Worm (Caenorhabditis elegans): ENCODE data around the gene ddx-46.

DNA sequence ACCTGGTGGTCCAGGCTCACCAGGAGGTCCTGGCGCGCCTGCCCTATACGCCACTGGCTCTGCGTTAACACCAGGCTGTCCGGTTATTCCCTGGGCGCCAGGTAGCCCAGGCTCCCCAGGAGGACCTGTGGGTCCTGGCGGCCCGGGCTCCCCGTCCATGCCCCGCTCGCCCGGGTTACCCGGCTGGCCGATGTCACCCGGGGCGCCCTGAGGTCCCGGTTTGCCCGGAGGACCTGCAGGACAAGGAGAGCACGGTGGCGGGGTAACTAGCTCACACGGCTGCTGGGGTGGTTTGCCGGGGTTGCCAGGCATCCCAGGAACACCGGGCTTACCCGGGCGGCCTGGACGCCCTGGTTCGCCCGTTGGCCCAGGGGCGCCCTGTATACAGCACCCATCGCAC lies 48.7 kb upstream of the ddx-46 start:
- no peak for TF ChIP-seq fkh-10 (GFP tag; optimal IDR thresholded peaks at IDR 0.05)
- no peak for TF ChIP-seq elt-2 (tag; optimal IDR thresholded peaks at IDR 0.05)
- no peak for TF ChIP-seq tbx-2 (tag; optimal IDR thresholded peaks at IDR 0.05)
- TF ChIP-seq ceh-28 (tag; optimal IDR thresholded peaks at IDR 0.05): no peak
- no peak for TF ChIP-seq egl-27 (tag; optimal IDR thresholded peaks at IDR 0.05)
- TF ChIP-seq ztf-11 (tag; optimal IDR thresholded peaks at IDR 0.05): no peak
- no peak for TF ChIP-seq mdl-1 (tag; optimal IDR thresholded peaks at IDR 0.05)
- no peak for TF ChIP-seq skn-1 (tag; optimal IDR thresholded peaks at IDR 0.05)
- TF ChIP-seq pha-4 (tag; optimal IDR thresholded peaks at IDR 0.05): no peak
- no peak for TF ChIP-seq lin-15B (tag; optimal IDR thresholded peaks at IDR 0.05)
- TF ChIP-seq ceh-16 (tag; optimal IDR thresholded peaks at IDR 0.05): no peak
- no peak for TF ChIP-seq nhr-25 (tag; optimal IDR thresholded peaks at IDR 0.05)
- TF ChIP-seq nhr-28 (tag; optimal IDR thresholded peaks at IDR 0.05): no peak
- TF ChIP-seq aly-2 (tag; optimal IDR thresholded peaks at IDR 0.05): no peak

Measured in whole organism, L3 larva.